Fruit fly (Drosophila melanogaster) whole organism, embryonic: Measurements from ENCODE around the gene Sf3b2.

ENCODE experiments used
- Awh ChIP-seq: fragments of 200-800 bp; sonication (Bioruptor generic); IDR thresholded peaks from 2 replicates; pipeline ENCODE4, ENCODE4 v1.3.6; 2022; ENCODE audit warnings: missing biosample characterization, missing genetic modification characterization
- CG11085 ChIP-seq: fragments of 200-800 bp; sonication (Bioruptor generic); IDR thresholded peaks from 2 replicates; pipeline ENCODE4 v1.3.6; 2022; ENCODE audit warnings: missing biosample characterization, missing genetic modification characterization
- CG11398 ChIP-seq: fragments of 200-800 bp; sonication (Bioruptor generic); optimal IDR thresholded peaks from 2 replicates; lab custom pipeline; 2016; ENCODE audit warnings: missing biosample characterization, missing genetic modification characterization
- CG11504 ChIP-seq: fragments of 200-800 bp; sonication (Bioruptor generic); optimal IDR thresholded peaks from 3 replicates; lab custom pipeline; 2019; ENCODE audit warnings: missing biosample characterization, mild to moderate bottlenecking, missing genetic modification characterization, moderate library complexity
- CG14710 ChIP-seq: fragments of 200-800 bp; sonication (Bioruptor generic); optimal IDR thresholded peaks from 3 replicates; lab custom pipeline; 2019; ENCODE audit warnings: missing biosample characterization, mild to moderate bottlenecking, missing genetic modification characterization, moderate library complexity
- CG15011 ChIP-seq: fragments of 200-800 bp; sonication (Bioruptor generic); optimal IDR thresholded peaks from 3 replicates; lab custom pipeline; 2018; ENCODE audit warnings: missing biosample characterization, mild to moderate bottlenecking, missing genetic modification characterization
- CG15514 ChIP-seq: fragments of 200-800 bp; sonication (Bioruptor generic); optimal IDR thresholded peaks from 3 replicates; lab custom pipeline; 2017; ENCODE audit warnings: missing biosample characterization, missing genetic modification characterization, mild to moderate bottlenecking, moderate library complexity, missing genetic modification reagents
- CG1603 ChIP-seq: fragments of 200-800 bp; sonication (Bioruptor generic); optimal IDR thresholded peaks from 2 replicates; lab custom pipeline; 2019; ENCODE audit warnings: missing biosample characterization, mild to moderate bottlenecking, missing genetic modification characterization, moderate library complexity
- CG17802 ChIP-seq: fragments of 200-800 bp; sonication (Bioruptor generic); optimal IDR thresholded peaks from 2 replicates; lab custom pipeline; 2018; ENCODE audit warnings: missing biosample characterization, mild to moderate bottlenecking, missing genetic modification characterization, moderate library complexity
- CG1832 ChIP-seq: fragments of 200-800 bp; sonication (Bioruptor generic); optimal IDR thresholded peaks from 2 replicates; lab custom pipeline; 2017; ENCODE audit warnings: missing biosample characterization, mild to moderate bottlenecking, missing genetic modification characterization, inconsistent platforms
- CG2199 ChIP-seq: fragments of 200-800 bp; sonication (Bioruptor generic); IDR thresholded peaks from 3 replicates; pipeline ENCODE4 v1.3.6; 2022; ENCODE audit warnings: missing biosample characterization, missing genetic modification characterization
- CG2875 ChIP-seq: fragments of 200-800 bp; sonication (Bioruptor generic); optimal IDR thresholded peaks from 2 replicates; lab custom pipeline; 2017; ENCODE audit warnings: missing biosample characterization, mild to moderate bottlenecking, missing genetic modification characterization, missing genetic modification reagents
- CG2889 ChIP-seq: fragments of 200-800 bp; sonication (Bioruptor generic); IDR thresholded peaks from 3 replicates; pipeline ENCODE4 v1.3.6; 2022; ENCODE audit warnings: missing biosample characterization, missing genetic modification characterization
- CG32772 ChIP-seq: fragments of 200-800 bp; sonication (Bioruptor generic); IDR thresholded peaks from 2 replicates; pipeline ENCODE4 v1.3.6; 2022; ENCODE audit warnings: missing biosample characterization, missing genetic modification characterization
- CG33557 ChIP-seq: fragments of 200-800 bp; sonication (Bioruptor generic); optimal IDR thresholded peaks from 2 replicates; lab custom pipeline; 2019; ENCODE audit warnings: missing biosample characterization, mild to moderate bottlenecking, missing genetic modification characterization, moderate library complexity
- CG34376 ChIP-seq: fragments of 200-800 bp; sonication (Bioruptor generic); optimal IDR thresholded peaks from 2 replicates; lab custom pipeline; 2018; ENCODE audit warnings: missing biosample characterization, mild to moderate bottlenecking, missing genetic modification characterization
- CG3847 ChIP-seq: fragments of 200-800 bp; sonication (Bioruptor generic); IDR thresholded peaks from 2 replicates; pipeline ENCODE4 v1.3.6; 2022; ENCODE audit warnings: missing biosample characterization, missing genetic modification characterization
- CG4328 ChIP-seq: fragments of 200-800 bp; sonication (Bioruptor generic); optimal IDR thresholded peaks from 3 replicates; lab custom pipeline; 2017; ENCODE audit warnings: missing biosample characterization, missing genetic modification reagents, missing genetic modification characterization
- CG5180 ChIP-seq: fragments of 200-800 bp; sonication (Bioruptor generic); optimal IDR thresholded peaks from 3 replicates; lab custom pipeline; 2017; ENCODE audit warnings: missing biosample characterization, missing genetic modification characterization, mild to moderate bottlenecking, moderate library complexity, missing genetic modification reagents
- CG6791 ChIP-seq: fragments of 200-800 bp; sonication (Bioruptor generic); IDR thresholded peaks from 3 replicates; pipeline ENCODE4 v1.3.6; 2022; ENCODE audit warnings: missing biosample characterization, missing genetic modification characterization; ENCODE audit not compliant: partially characterized antibody
- CG6813 ChIP-seq: fragments of 200-800 bp; sonication (Bioruptor generic); optimal IDR thresholded peaks from 2 replicates; lab custom pipeline; 2017; ENCODE audit warnings: missing biosample characterization, missing genetic modification characterization, mild to moderate bottlenecking, moderate library complexity, missing genetic modification reagents
- CG9932 ChIP-seq: fragments of 200-800 bp; sonication (Bioruptor generic); IDR thresholded peaks from 2 replicates; pipeline ENCODE4 v1.3.6; 2022; ENCODE audit warnings: missing biosample characterization, missing genetic modification characterization
- ERR ChIP-seq: fragments of 200-800 bp; sonication (Bioruptor generic); optimal IDR thresholded peaks from 2 replicates; lab custom pipeline; 2016; ENCODE audit warnings: missing biosample characterization, missing genetic modification characterization
- Ets65A ChIP-seq: fragments of 200-800 bp; sonication (Bioruptor generic); peaks from one replicate; lab custom pipeline; 2016; ENCODE audit warnings: missing biosample characterization, missing genetic modification characterization
- Meics ChIP-seq: fragments of 200-800 bp; sonication (Bioruptor generic); optimal IDR thresholded peaks from 2 replicates; lab custom pipeline; 2017; ENCODE audit warnings: missing biosample characterization, mild to moderate bottlenecking, missing genetic modification characterization
- Mrtf ChIP-seq: fragments of 200-800 bp; sonication (Bioruptor generic); IDR thresholded peaks from 3 replicates; pipeline ENCODE4 v1.3.6; 2022; ENCODE audit warnings: missing biosample characterization, missing genetic modification characterization
- Myb ChIP-seq: fragments of 200-800 bp; sonication (Bioruptor generic); optimal IDR thresholded peaks from 2 replicates; lab custom pipeline; 2016; ENCODE audit warnings: missing biosample characterization, missing genetic modification characterization
- NfI ChIP-seq: fragments of 200-800 bp; sonication (Bioruptor generic); optimal IDR thresholded peaks from 3 replicates; lab custom pipeline; 2018; ENCODE audit warnings: missing biosample characterization, mild to moderate bottlenecking, missing genetic modification characterization, moderate library complexity
- Sin3A ChIP-seq: fragments of >200 bp; optimal IDR thresholded peaks from 2 replicates; lab custom pipeline; 2018
- Stat92E ChIP-seq, 3 experiments: fragments of >200 bp in 2 of 3; fragments of 200-800 bp in 1 of 3; sonication (Bioruptor generic) in 1 of 3; optimal IDR thresholded peaks; 2 replicates each; lab custom pipeline; 2017 to 2019; ENCODE audit warnings: missing biosample characterization in 3 of 3, missing genetic modification characterization in 3 of 3, mild to moderate bottlenecking in 1 of 3, moderate library complexity in 1 of 3
- TFAM ChIP-seq: fragments of 200-800 bp; sonication (Bioruptor generic); optimal IDR thresholded peaks from 2 replicates; lab custom pipeline; 2017; ENCODE audit warnings: missing biosample characterization, missing genetic modification characterization, inconsistent platforms
- Usf ChIP-seq: fragments of 200-800 bp; sonication (Bioruptor generic); optimal IDR thresholded peaks from 2 replicates; lab custom pipeline; 2017; ENCODE audit warnings: missing genotype, missing biosample characterization, missing genetic modification characterization
- Vsx1 ChIP-seq: fragments of 200-800 bp; sonication (Bioruptor generic); optimal IDR thresholded peaks from 2 replicates; lab custom pipeline; 2017; ENCODE audit warnings: missing biosample characterization, mild to moderate bottlenecking, missing genetic modification characterization, missing genetic modification reagents
- Xbp1 ChIP-seq: fragments of 200-800 bp; sonication (Bioruptor generic); optimal IDR thresholded peaks from 3 replicates; lab custom pipeline; 2016; ENCODE audit warnings: missing biosample characterization, mild to moderate bottlenecking, missing genetic modification characterization
- bigmax ChIP-seq: fragments of 200-800 bp; sonication (Bioruptor generic); optimal IDR thresholded peaks from 2 replicates; lab custom pipeline; 2018; ENCODE audit warnings: missing biosample characterization, mild to moderate bottlenecking, missing genetic modification characterization
- danr ChIP-seq: fragments of 200-800 bp; sonication (Bioruptor generic); IDR thresholded peaks from 2 replicates; pipeline ENCODE4 v1.3.6; 2022; ENCODE audit warnings: missing biosample characterization, missing genetic modification characterization
- dmrt11E ChIP-seq: fragments of 200-800 bp; sonication (Bioruptor generic); optimal IDR thresholded peaks from 3 replicates; lab custom pipeline; 2018; ENCODE audit warnings: missing biosample characterization, mild to moderate bottlenecking, missing genetic modification characterization, moderate library complexity
- dysf ChIP-seq: fragments of 200-800 bp; sonication (Bioruptor generic); IDR thresholded peaks from 3 replicates; pipeline ENCODE4 v1.3.6; 2022; ENCODE audit warnings: missing biosample characterization, missing genetic modification characterization
- en ChIP-seq: fragments of 200-800 bp; sonication (Bioruptor generic); optimal IDR thresholded peaks from 2 replicates; lab custom pipeline; 2016; ENCODE audit warnings: missing biosample characterization, missing genetic modification characterization
- gem ChIP-seq: fragments of 200-800 bp; sonication (Bioruptor generic); optimal IDR thresholded peaks from 2 replicates; lab custom pipeline; 2019; ENCODE audit warnings: missing biosample characterization, mild to moderate bottlenecking, missing genetic modification characterization, moderate library complexity
- ken ChIP-seq: fragments of 200-800 bp; sonication (Bioruptor generic); IDR thresholded peaks from 3 replicates; pipeline ENCODE4 v1.3.6; 2022; ENCODE audit warnings: missing biosample characterization, missing genetic modification characterization
- knrl ChIP-seq: fragments of 200-800 bp; sonication (Bioruptor generic); IDR thresholded peaks from 3 replicates; pipeline ENCODE4 v1.3.6; 2022; ENCODE audit warnings: missing biosample characterization, missing genetic modification characterization; ENCODE audit not compliant: partially characterized antibody
- otp ChIP-seq: fragments of 200-800 bp; sonication (Bioruptor generic); IDR thresholded peaks from 3 replicates; pipeline ENCODE4, ENCODE4 v1.3.6; 2022; ENCODE audit warnings: missing biosample characterization, missing genetic modification characterization
- ranshi ChIP-seq: fragments of 200-800 bp; sonication (Bioruptor generic); IDR thresholded peaks from 2 replicates; pipeline ENCODE4 v1.3.6; 2022; ENCODE audit warnings: missing biosample characterization, missing genetic modification characterization
- ro ChIP-seq: fragments of 200-800 bp; sonication (Bioruptor generic); IDR thresholded peaks from 2 replicates; pipeline ENCODE4 v1.3.6; 2022; ENCODE audit warnings: missing biosample characterization, missing genetic modification characterization
- sima ChIP-seq: fragments of 200-800 bp; sonication (Bioruptor generic); optimal IDR thresholded peaks from 2 replicates; lab custom pipeline; 2016; ENCODE audit warnings: missing biosample characterization, missing genetic modification characterization
- so ChIP-seq: fragments of 200-800 bp; sonication (Bioruptor generic); IDR thresholded peaks from 3 replicates; pipeline ENCODE4 v1.3.6; 2022; ENCODE audit warnings: missing biosample characterization, missing genetic modification characterization
- tup ChIP-seq: fragments of 200-800 bp; sonication (Bioruptor generic); optimal IDR thresholded peaks from 2 replicates; lab custom pipeline; 2016; ENCODE audit warnings: missing biosample characterization, mild to moderate bottlenecking, missing genetic modification characterization, moderate library complexity
- tx ChIP-seq: fragments of 200-800 bp; sonication (Bioruptor generic); optimal IDR thresholded peaks from 2 replicates; lab custom pipeline; 2016; ENCODE audit warnings: missing biosample characterization, missing genetic modification characterization
- vvl ChIP-seq: fragments of 200-800 bp; sonication (Bioruptor generic); IDR thresholded peaks from 2 replicates; pipeline ENCODE4 v1.3.6; 2022; ENCODE audit warnings: missing biosample characterization, missing genetic modification characterization
- wek ChIP-seq: fragments of 200-800 bp; sonication (Bioruptor generic); optimal IDR thresholded peaks from 3 replicates; lab custom pipeline; 2018; ENCODE audit warnings: missing biosample characterization, mild to moderate bottlenecking, missing genetic modification characterization, moderate library complexity
- yki ChIP-seq: fragments of >200 bp; optimal IDR thresholded peaks from 3 replicates; lab custom pipeline; 2018

Sf3b2 gene

dm6 chr2L:3012780-3013179 lies 16.2 kb downstream of the Sf3b2 start (continued):
- peak; percentile 56; the same call in 1 of the 2 replicates for TF ChIP-seq vvl (GFP tag; lab: Robert Waterston, UW)
- TF ChIP-seq gem (tag; lab: Kevin White, UChicago): no peak
- TF ChIP-seq Xbp1 (GFP tag; lab: Kevin White, UChicago): peak; percentile 42
- TF ChIP-seq CG6791: no peak
- TF ChIP-seq Stat92E (GFP tag; optimal IDR thresholded peaks at IDR 0.05; lab: Kevin White, UChicago): no peak
- TF ChIP-seq tx (GFP tag; lab: Kevin White, UChicago): no peak
- TF ChIP-seq CG1832 (GFP tag; lab: Kevin White, UChicago): no peak
- TF ChIP-seq CG1603 (tag; lab: Kevin White, UChicago): no peak
- peak; percentile 35; the same call in 1 of the 2 replicates for TF ChIP-seq ranshi (GFP tag; lab: Robert Waterston, UW)
- TF ChIP-seq CG11085 (GFP tag; lab: Robert Waterston, UW): no peak
- peak; percentile 38; the same call in 1 of the 3 replicates for TF ChIP-seq ken
- TF ChIP-seq CG15011 (GFP tag; lab: Kevin White, UChicago): no peak
- no peak for TF ChIP-seq NfI (GFP tag; lab: Kevin White, UChicago)
- TF ChIP-seq ERR: no peak
- no peak for TF ChIP-seq Vsx1
- no peak for TF ChIP-seq CG3847 (GFP tag; lab: Robert Waterston, UW)
- TF ChIP-seq bigmax (GFP tag; lab: Kevin White, UChicago): no peak
- no peak for TF ChIP-seq Meics (GFP tag; lab: Kevin White, UChicago)
- no peak for TF ChIP-seq CG4328 (GFP tag; lab: Kevin White, UChicago)
- TF ChIP-seq Mrtf: 0 out of 3 replicates have a peak, but pooled peaks have one; percentile 24
- TF ChIP-seq Ets65A (GFP tag; lab: Kevin White, UChicago): peak; percentile 41
- TF ChIP-seq so (GFP tag; lab: Robert Waterston, UW): no peak
- TF ChIP-seq CG2889 (GFP tag; lab: Robert Waterston, UW): no peak
- no peak for TF ChIP-seq CG11504 (tag; lab: Kevin White, UChicago)
- no peak for TF ChIP-seq CG2199 (GFP tag; lab: Robert Waterston, UW)
- no peak for TF ChIP-seq CG11398 (GFP tag; lab: Kevin White, UChicago)
- TF ChIP-seq Myb (GFP tag; lab: Kevin White, UChicago): no peak
- no peak for TF ChIP-seq otp (GFP tag; lab: Robert Waterston, UW)
- TF ChIP-seq CG15514: no peak
- TF ChIP-seq CG6813 (GFP tag; lab: Kevin White, UChicago): no peak
- no peak for TF ChIP-seq CG9932 (GFP tag; lab: Robert Waterston, UW)
- TF ChIP-seq CG17802 (tag; lab: Kevin White, UChicago): no peak
- no peak for TF ChIP-seq sima (GFP tag; lab: Kevin White, UChicago)
- TF ChIP-seq knrl: no peak
- TF ChIP-seq dysf (GFP tag; lab: Robert Waterston, UW): peak; percentile 59; the same call in 2 of the 3 replicates
- peak; percentile 34 for TF ChIP-seq CG14710
- peak; percentile 26 for TF ChIP-seq tup
- TF ChIP-seq Sin3A (lab: Kevin White, UChicago): no peak
- no peak for TF ChIP-seq ro (GFP tag; lab: Robert Waterston, UW)
- TF ChIP-seq dmrt11E: peak; percentile 49
- 0 out of 2 replicates have a peak, but pooled peaks have one; percentile 27 for TF ChIP-seq CG32772 (GFP tag; lab: Robert Waterston, UW)
- TF ChIP-seq danr (GFP tag; lab: Robert Waterston, UW): no peak
- TF ChIP-seq CG34376 (GFP tag; lab: Kevin White, UChicago): no peak
- TF ChIP-seq yki (lab: Kevin White, UChicago): no peak
- no peak for TF ChIP-seq en (GFP tag; lab: Kevin White, UChicago)
- TF ChIP-seq CG33557 (GFP tag; lab: Kevin White, UChicago): no peak
- TF ChIP-seq TFAM (GFP tag; lab: Kevin White, UChicago): no peak
- TF ChIP-seq wek (GFP tag; lab: Kevin White, UChicago): no peak
- no peak for TF ChIP-seq CG2875 (GFP tag; lab: Kevin White, UChicago)
- TF ChIP-seq Usf (GFP tag; lab: Kevin White, UChicago): no peak
- no peak for TF ChIP-seq CG5180 (GFP tag; lab: Kevin White, UChicago)
- TF ChIP-seq Awh (GFP tag; lab: Robert Waterston, UW): no peak
